Fruit fly (Drosophila melanogaster) whole organism, embryonic: ENCODE results near the gene Gorab.

Experiments
- Bdp1 ChIP-seq: fragments of 200-800 bp; sonication (Bioruptor generic); optimal IDR thresholded peaks from 3 replicates; lab custom pipeline; 2016; ENCODE audit warnings: missing biosample characterization, missing genetic modification characterization
- BtbVII ChIP-seq: fragments of 200-800 bp; sonication (Bioruptor generic); optimal IDR thresholded peaks from 3 replicates; lab custom pipeline; 2017; ENCODE audit warnings: missing biosample characterization, mild to moderate bottlenecking, missing genetic modification characterization
- Bteb2 ChIP-seq: fragments of 200-800 bp; sonication (Bioruptor generic); optimal IDR thresholded peaks from 2 replicates; lab custom pipeline; 2016; ENCODE audit warnings: missing biosample characterization, missing genetic modification characterization
- CG10431 ChIP-seq: fragments of 200-800 bp; sonication (Bioruptor generic); optimal IDR thresholded peaks from 3 replicates; lab custom pipeline; 2018; ENCODE audit warnings: missing biosample characterization, mild to moderate bottlenecking, missing genetic modification characterization
- CG11560 ChIP-seq: fragments of 200-800 bp; sonication (Bioruptor generic); IDR thresholded peaks from 3 replicates; pipeline ENCODE4 v1.3.6; 2022; ENCODE audit warnings: missing biosample characterization, missing genetic modification characterization
- CG12071 ChIP-seq: fragments of 200-800 bp; sonication (Bioruptor generic); optimal IDR thresholded peaks from 3 replicates; lab custom pipeline; 2018; ENCODE audit warnings: missing biosample characterization, mild to moderate bottlenecking, missing genetic modification characterization
- CG12299 ChIP-seq: fragments of 200-800 bp; sonication (Bioruptor generic); optimal IDR thresholded peaks from 2 replicates; lab custom pipeline; 2018; ENCODE audit warnings: missing biosample characterization, mild to moderate bottlenecking, missing genetic modification characterization
- CG13894 ChIP-seq: fragments of 200-800 bp; sonication (Bioruptor generic); optimal IDR thresholded peaks from 3 replicates; lab custom pipeline; 2018; ENCODE audit warnings: missing biosample characterization, mild to moderate bottlenecking, missing genetic modification characterization, moderate library complexity
- CG14860 ChIP-seq: fragments of 200-800 bp; sonication (Bioruptor generic); IDR thresholded peaks from 3 replicates; pipeline ENCODE4 v1.3.6; 2022; ENCODE audit warnings: missing biosample characterization, missing genetic modification characterization; ENCODE audit not compliant: partially characterized antibody
- CG1647 ChIP-seq: fragments of 200-800 bp; sonication (Bioruptor generic); optimal IDR thresholded peaks from 3 replicates; lab custom pipeline; 2016; ENCODE audit warnings: missing biosample characterization, missing genetic modification characterization
- CG17612 ChIP-seq: fragments of 200-800 bp; sonication (Bioruptor generic); IDR thresholded peaks from 2 replicates; pipeline ENCODE4 v1.3.6; 2022; ENCODE audit warnings: missing biosample characterization, missing genetic modification characterization
- CG17829 ChIP-seq: fragments of 200-800 bp; optimal IDR thresholded peaks from 2 replicates; lab custom pipeline; 2019; ENCODE audit warnings: missing biosample characterization, mild to moderate bottlenecking, missing genetic modification characterization, moderate library complexity
- CG18764 ChIP-seq: fragments of 200-800 bp; sonication (Bioruptor generic); optimal IDR thresholded peaks from 3 replicates; lab custom pipeline; 2016; ENCODE audit warnings: missing biosample characterization, missing genetic modification characterization
- CG2129 ChIP-seq: fragments of 200-800 bp; sonication (Bioruptor generic); IDR thresholded peaks from 2 replicates; pipeline ENCODE4 v1.3.6; 2022; ENCODE audit warnings: missing biosample characterization, missing genetic modification characterization; ENCODE audit not compliant: partially characterized antibody
- CG33213 ChIP-seq: fragments of 200-800 bp; sonication (Bioruptor generic); optimal IDR thresholded peaks from 3 replicates; lab custom pipeline; 2016; ENCODE audit warnings: missing biosample characterization, missing genetic modification characterization
- CG3726 ChIP-seq: fragments of 200-800 bp; sonication (Bioruptor generic); IDR thresholded peaks from 3 replicates; pipeline ENCODE4, ENCODE4 v1.3.6; 2022; ENCODE audit warnings: missing biosample characterization, missing genetic modification characterization
- CG7357 ChIP-seq: fragments of 200-800 bp; sonication (Bioruptor generic); IDR thresholded peaks from 3 replicates; pipeline ENCODE4 v1.3.6; 2022; ENCODE audit warnings: missing biosample characterization, missing genetic modification characterization
- CG7556 ChIP-seq: fragments of 200-800 bp; sonication (Bioruptor generic); optimal IDR thresholded peaks from 2 replicates; lab custom pipeline; 2017; ENCODE audit warnings: missing biosample characterization, mild to moderate bottlenecking, missing genetic modification characterization
- CG7928 ChIP-seq: fragments of 200-800 bp; sonication (Bioruptor generic); optimal IDR thresholded peaks from 2 replicates; lab custom pipeline; 2017; ENCODE audit warnings: missing biosample characterization, mild to moderate bottlenecking, missing genetic modification characterization
- CG8089 ChIP-seq: fragments of 200-800 bp; sonication (Bioruptor generic); optimal IDR thresholded peaks from 3 replicates; lab custom pipeline; 2016; ENCODE audit warnings: missing biosample characterization, missing genetic modification characterization
- CG8944 ChIP-seq: fragments of 200-800 bp; sonication (Bioruptor generic); optimal IDR thresholded peaks from 3 replicates; lab custom pipeline; 2016; ENCODE audit warnings: missing biosample characterization, missing genetic modification characterization
- CrebB ChIP-seq: fragments of 200-800 bp; sonication (Bioruptor generic); optimal IDR thresholded peaks from 3 replicates; lab custom pipeline; 2018; ENCODE audit warnings: missing biosample characterization, mild to moderate bottlenecking, missing genetic modification characterization
- Eip74EF ChIP-seq, 2 experiments: fragments of 200-800 bp in 1 of 2; fragments of >200 bp in 1 of 2; sonication (Bioruptor generic) in 1 of 2; optimal IDR thresholded peaks; 2 replicates each; lab custom pipeline; 2017 to 2019; ENCODE audit warnings: missing biosample characterization in 2 of 2, missing genetic modification characterization in 2 of 2, mild to moderate bottlenecking in 1 of 2, moderate library complexity in 1 of 2
- HHEX ChIP-seq: fragments of 200-800 bp; sonication (Bioruptor generic); optimal IDR thresholded peaks from 3 replicates; lab custom pipeline; 2017; ENCODE audit warnings: missing biosample characterization, mild to moderate bottlenecking, missing genetic modification characterization, missing genetic modification reagents
- Hsf ChIP-seq: fragments of 200-800 bp; sonication (Bioruptor generic); optimal IDR thresholded peaks from 3 replicates; lab custom pipeline; 2016; ENCODE audit warnings: missing biosample characterization, missing genetic modification characterization
- Max ChIP-seq: fragments of 200-800 bp; sonication (Bioruptor generic); optimal IDR thresholded peaks from 2 replicates; lab custom pipeline; 2016; ENCODE audit warnings: missing biosample characterization, mild to moderate bottlenecking, missing genetic modification characterization
- Oli ChIP-seq: fragments of 200-800 bp; sonication (Bioruptor generic); optimal IDR thresholded peaks from 2 replicates; lab custom pipeline; 2018; ENCODE audit warnings: missing biosample characterization, mild to moderate bottlenecking, missing genetic modification characterization, moderate library complexity
- PHDP ChIP-seq: fragments of 200-800 bp; sonication (Bioruptor generic); optimal IDR thresholded peaks from 3 replicates; lab custom pipeline; 2018; ENCODE audit warnings: missing biosample characterization, mild to moderate bottlenecking, missing genetic modification characterization, moderate library complexity
- Sox102F ChIP-seq: fragments of 200-800 bp; sonication (Bioruptor generic); optimal IDR thresholded peaks from 2 replicates; lab custom pipeline; 2018; ENCODE audit warnings: missing biosample characterization, mild to moderate bottlenecking, missing genetic modification characterization, moderate library complexity
- Xbp1 ChIP-seq: fragments of 200-800 bp; sonication (Bioruptor generic); optimal IDR thresholded peaks from 3 replicates; lab custom pipeline; 2016; ENCODE audit warnings: missing biosample characterization, mild to moderate bottlenecking, missing genetic modification characterization
- Xrp1 ChIP-seq: fragments of 200-800 bp; sonication (Bioruptor generic); IDR thresholded peaks from 2 replicates; pipeline ENCODE4 v1.3.6; 2022; ENCODE audit warnings: missing biosample characterization, missing genetic modification characterization
- ara ChIP-seq: fragments of 200-800 bp; sonication (Bioruptor generic); IDR thresholded peaks from 2 replicates; pipeline ENCODE4 v1.3.6; 2022; ENCODE audit warnings: missing biosample characterization, missing genetic modification characterization
- bbx ChIP-seq: fragments of 200-800 bp; sonication (Bioruptor generic); IDR thresholded peaks from 2 replicates; pipeline ENCODE4 v1.3.6; 2022; ENCODE audit warnings: missing biosample characterization, missing genetic modification characterization; ENCODE audit not compliant: partially characterized antibody
- br ChIP-seq: fragments of >200 bp; optimal IDR thresholded peaks from 2 replicates; lab custom pipeline; 2017
- chm ChIP-seq: fragments of 200-800 bp; sonication (Bioruptor generic); IDR thresholded peaks from 2 replicates; pipeline ENCODE4 v1.3.6; 2022; ENCODE audit warnings: missing biosample characterization, missing genetic modification characterization
- crol ChIP-seq: fragments of 200-800 bp; sonication (Bioruptor generic); IDR thresholded peaks from 2 replicates; pipeline ENCODE4 v1.3.6; 2022; ENCODE audit warnings: missing biosample characterization, missing genetic modification characterization
- danr ChIP-seq: fragments of 200-800 bp; sonication (Bioruptor generic); IDR thresholded peaks from 2 replicates; pipeline ENCODE4 v1.3.6; 2022; ENCODE audit warnings: missing biosample characterization, missing genetic modification characterization
- gcm ChIP-seq: fragments of 200-800 bp; sonication (Bioruptor generic); optimal IDR thresholded peaks from 2 replicates; lab custom pipeline; 2019; ENCODE audit warnings: missing biosample characterization, mild to moderate bottlenecking, missing genetic modification characterization, moderate library complexity
- grn ChIP-seq: fragments of 200-800 bp; sonication (Bioruptor generic); optimal IDR thresholded peaks from 3 replicates; lab custom pipeline; 2017; ENCODE audit warnings: missing biosample characterization, missing genetic modification characterization
- gsb-n ChIP-seq: fragments of 200-800 bp; sonication (Bioruptor generic); optimal IDR thresholded peaks from 3 replicates; lab custom pipeline; 2018; ENCODE audit warnings: missing biosample characterization, mild to moderate bottlenecking, missing genetic modification characterization
- hth ChIP-seq: fragments of >200 bp; optimal IDR thresholded peaks from 2 replicates; lab custom pipeline; 2017; ENCODE audit warnings: inconsistent platforms
- inv ChIP-seq: fragments of 200-800 bp; sonication (Bioruptor generic); IDR thresholded peaks from 2 replicates; pipeline ENCODE4 v1.3.6; 2022; ENCODE audit warnings: missing biosample characterization, missing genetic modification characterization; ENCODE audit not compliant: partially characterized antibody
- jigr1 ChIP-seq: fragments of 200-800 bp; sonication (Bioruptor generic); IDR thresholded peaks from 3 replicates; pipeline ENCODE4 v1.3.6; 2022; ENCODE audit warnings: missing biosample characterization, missing genetic modification characterization
- lab ChIP-seq: fragments of 200-800 bp; sonication (Bioruptor generic); optimal IDR thresholded peaks from 3 replicates; lab custom pipeline; 2017; ENCODE audit warnings: missing biosample characterization, missing genetic modification characterization, mild to moderate bottlenecking, moderate library complexity, missing genetic modification reagents
- lbe ChIP-seq: fragments of 200-800 bp; sonication (Bioruptor generic); optimal IDR thresholded peaks from 2 replicates; lab custom pipeline; 2016; ENCODE audit warnings: missing biosample characterization, mild to moderate bottlenecking, missing genetic modification characterization
- maf-S ChIP-seq: fragments of 200-800 bp; sonication (Bioruptor generic); optimal IDR thresholded peaks from 2 replicates; lab custom pipeline; 2016; ENCODE audit warnings: missing biosample characterization, missing genetic modification characterization
- nerfin-2 ChIP-seq: fragments of 200-800 bp; sonication (Bioruptor generic); IDR thresholded peaks from 2 replicates; pipeline ENCODE4 v1.3.6; 2022; ENCODE audit warnings: missing biosample characterization, missing genetic modification characterization; ENCODE audit not compliant: partially characterized antibody
- prd ChIP-seq, 3 experiments: fragments of >200 bp in 2 of 3; fragments of 200-800 bp in 1 of 3; sonication (Bioruptor generic) in 1 of 3; optimal IDR thresholded peaks in 2 of 3; IDR thresholded peaks in 1 of 3; 2 replicates in 2 of 3; 3 replicates in 1 of 3; pipeline versions ENCODE4 v1.3.6 to Lab custom; 2017 to 2022; ENCODE audit warnings: missing biosample characterization in 1 of 3, missing genetic modification characterization in 1 of 3
- salm ChIP-seq: fragments of 200-800 bp; sonication (Bioruptor generic); optimal IDR thresholded peaks from 2 replicates; lab custom pipeline; 2018; ENCODE audit warnings: missing biosample characterization, mild to moderate bottlenecking, missing genetic modification characterization
- tna ChIP-seq: fragments of 200-800 bp; sonication (Bioruptor generic); IDR thresholded peaks from 2 replicates; pipeline ENCODE4 v1.3.6; 2022; ENCODE audit warnings: missing biosample characterization, missing genetic modification characterization; ENCODE audit not compliant: partially characterized antibody

The Gorab gene

dm6 chr3L:17428779-17429178, at the start of gene Gorab (continued):
- TF ChIP-seq BtbVII (peak; percentile 55), CG13894 (tag; lab: Kevin White, UChicago) (peak; percentile 27), CG17612 (GFP tag; lab: Robert Waterston, UW) (peak; percentile 83), maf-S (GFP tag; lab: Kevin White, UChicago) (peak; percentile 27), HHEX (peak; percentile 79), Xbp1 (GFP tag; lab: Kevin White, UChicago) (peak; percentile 94), ara (GFP tag; lab: Robert Waterston, UW) (peak; percentile 93), danr (GFP tag; lab: Robert Waterston, UW) (peak; percentile 61; the same call in 1 of the 2 replicates), Oli (tag; lab: Kevin White, UChicago) (peak; percentile 80), CG2129 (GFP tag; lab: Robert Waterston, UW) (no peak), CG14860 (GFP tag; lab: Robert Waterston, UW) (peak; percentile 38; the same call in 1 of the 3 replicates), PHDP (tag; lab: Kevin White, UChicago) (peak; percentile 84), Xrp1 (peak; percentile 97), CrebB (tag; lab: Kevin White, UChicago) (no peak), hth (lab: Kevin White, UChicago) (no peak), Bteb2 (peak; percentile 84), Hsf (GFP tag; lab: Kevin White, UChicago) (peak; percentile 93), gcm (peak; percentile 32), prd (optimal IDR thresholded peaks at IDR 0.05; lab: Kevin White, UChicago) (no peak), prd (GFP tag; IDR thresholded peaks at IDR 0.05; lab: Robert Waterston, UW) (peak; percentile 98), crol (GFP tag; lab: Robert Waterston, UW) (peak; percentile 60), CG7928 (GFP tag; lab: Kevin White, UChicago) (peak; percentile 60), Bdp1 (peak; percentile 77), CG12071 (GFP tag; lab: Kevin White, UChicago) (no peak), grn (GFP tag; lab: Kevin White, UChicago) (peak; percentile 77), CG8944 (peak; percentile 76), tna (GFP tag; lab: Robert Waterston, UW) (no peak), CG7556 (GFP tag; lab: Kevin White, UChicago) (peak; percentile 47), CG10431 (peak; percentile 53), CG3726 (peak; percentile 94; the same call in 2 of the 3 replicates), CG18764 (GFP tag; lab: Kevin White, UChicago) (peak; percentile 85), Eip74EF (GFP tag; optimal IDR thresholded peaks at IDR 0.05; lab: Kevin White, UChicago) (peak in 1 of 2 experiments; percentile 16), CG8089 (peak; percentile 59), CG11560 (peak; percentile 93), CG33213 (GFP tag; lab: Kevin White, UChicago) (peak; percentile 80), nerfin-2 (no peak), CG1647 (GFP tag; lab: Kevin White, UChicago) (peak; percentile 70), lbe (GFP tag; lab: Kevin White, UChicago) (peak; percentile 90), gsb-n (tag; lab: Kevin White, UChicago) (peak; percentile 52), chm (peak; percentile 89), CG7357 (GFP tag; lab: Robert Waterston, UW) (peak; percentile 99), bbx (GFP tag; lab: Robert Waterston, UW) (peak; percentile 56; the same call in 1 of the 2 replicates), inv (peak; percentile 49), lab (GFP tag; lab: Kevin White, UChicago) (peak; percentile 87), salm (no peak), CG12299 (tag; lab: Kevin White, UChicago) (peak; percentile 26), jigr1 (GFP tag; lab: Robert Waterston, UW) (peak; percentile 89), Sox102F (GFP tag; lab: Kevin White, UChicago) (peak; percentile 91), Max (peak; percentile 87), br (lab: Kevin White, UChicago) (no peak), CG17829 (tag; lab: Kevin White, UChicago) (peak; percentile 92)
